Worm (Caenorhabditis elegans) whole organism, mixed stage, embryonic: ENCODE measurements around the gene F31F6.2.

Experiments used
- M03D4.4 ChIP-seq: sonication (generic microtip); optimal IDR thresholded peaks from 2 replicates; lab custom pipeline; 2017; ENCODE audit warnings: mild to moderate bottlenecking, missing genetic modification characterization, missing compliant biosample characterization
- bed-3 ChIP-seq: fragments of 200-800 bp; sonication (Bioruptor generic); optimal IDR thresholded peaks from 3 replicates; lab custom pipeline; 2018; ENCODE audit warnings: mild to moderate bottlenecking, missing genetic modification characterization, moderate library complexity, missing compliant biosample characterization
- blmp-1 ChIP-seq: fragments of 150-350 bp; optimal IDR thresholded peaks from 2 replicates; lab custom pipeline; 2014; ENCODE audit warnings: missing biosample characterization, missing genetic modification characterization
- ceh-39 ChIP-seq: fragments of 150-350 bp; optimal IDR thresholded peaks from 2 replicates; lab custom pipeline; 2014; ENCODE audit warnings: missing biosample characterization, missing genetic modification characterization
- ceh-43 ChIP-seq: fragments of 200-800 bp; sonication (Bioruptor generic); optimal IDR thresholded peaks from 2 replicates; lab custom pipeline; 2018; ENCODE audit warnings: mild to moderate bottlenecking, missing genetic modification characterization, moderate library complexity, missing compliant biosample characterization
- ceh-83 ChIP-seq: fragments of 200-800 bp; sonication (Bioruptor generic); optimal IDR thresholded peaks from 2 replicates; lab custom pipeline; 2018; ENCODE audit warnings: mild to moderate bottlenecking, missing genetic modification characterization, missing compliant biosample characterization
- ces-1 ChIP-seq: fragments of 150-350 bp; optimal IDR thresholded peaks from 2 replicates; lab custom pipeline; 2014; ENCODE audit warnings: missing biosample characterization, missing genetic modification reagents, missing genetic modification characterization
- cnd-1 ChIP-seq: fragments of 200-800 bp; sonication (Bioruptor generic); optimal IDR thresholded peaks from 2 replicates; lab custom pipeline; 2018; ENCODE audit warnings: mild to moderate bottlenecking, missing genetic modification characterization, missing compliant biosample characterization
- drap-1 ChIP-seq: fragments of 200-800 bp; sonication (Bioruptor generic); optimal IDR thresholded peaks from 3 replicates; lab custom pipeline; 2018; ENCODE audit warnings: mild to moderate bottlenecking, missing genetic modification characterization, missing compliant biosample characterization
- elt-1 ChIP-seq: sonication (generic microtip); optimal IDR thresholded peaks from 2 replicates; lab custom pipeline; 2017; ENCODE audit warnings: missing genetic modification characterization, mild to moderate bottlenecking, missing compliant biosample characterization, antibody characterized with exemption, moderate library complexity, borderline replicate concordance; ENCODE audit not compliant: insufficient read depth
- elt-3 ChIP-seq: fragments of 150-350 bp; optimal IDR thresholded peaks from 2 replicates; lab custom pipeline; 2014; ENCODE audit warnings: missing biosample characterization, missing genetic modification characterization
- flh-1 ChIP-seq: fragments of 200-800 bp; sonication (Bioruptor generic); optimal IDR thresholded peaks from 2 replicates; lab custom pipeline; 2018; ENCODE audit warnings: mild to moderate bottlenecking, missing genetic modification characterization, moderate library complexity, missing compliant biosample characterization
- ham-2 ChIP-seq: fragments of 200-800 bp; sonication (Bioruptor generic); optimal IDR thresholded peaks from 2 replicates; lab custom pipeline; 2018; ENCODE audit warnings: mild to moderate bottlenecking, missing genetic modification characterization, missing compliant biosample characterization
- hlh-1 ChIP-seq: fragments of 150-350 bp; optimal IDR thresholded peaks from 2 replicates; lab custom pipeline; 2014; ENCODE audit warnings: missing biosample characterization, missing genetic modification reagents, missing genetic modification characterization
- lin-13 ChIP-seq: fragments of 150-350 bp; optimal IDR thresholded peaks from 2 replicates; lab custom pipeline; 2014; ENCODE audit warnings: missing biosample characterization, missing genetic modification characterization
- lsy-2 ChIP-seq: fragments of 150-350 bp; optimal IDR thresholded peaks from 2 replicates; lab custom pipeline; 2014; ENCODE audit warnings: missing biosample characterization, missing genetic modification characterization
- mab-5 ChIP-seq: fragments of 150-350 bp; optimal IDR thresholded peaks from 2 replicates; lab custom pipeline; 2014; ENCODE audit warnings: missing biosample characterization, missing genetic modification characterization
- mep-1 ChIP-seq: fragments of 150-350 bp; optimal IDR thresholded peaks from 2 replicates; lab custom pipeline; 2017; ENCODE audit warnings: missing biosample characterization, missing genetic modification reagents, missing genetic modification characterization, inconsistent platforms
- mls-2 ChIP-seq: sonication (generic microtip); optimal IDR thresholded peaks from 2 replicates; lab custom pipeline; 2016; ENCODE audit warnings: mild to moderate bottlenecking, missing genetic modification characterization, moderate library complexity, missing compliant biosample characterization
- nhr-12 ChIP-seq: fragments of 150-350 bp; optimal IDR thresholded peaks from 2 replicates; lab custom pipeline; 2014; ENCODE audit warnings: missing biosample characterization, missing genetic modification characterization
- nhr-2 ChIP-seq: fragments of 150-350 bp; optimal IDR thresholded peaks from 2 replicates; lab custom pipeline; 2014; ENCODE audit warnings: missing biosample characterization, missing genetic modification characterization
- nhr-237 ChIP-seq: fragments of 150-350 bp; optimal IDR thresholded peaks from 2 replicates; lab custom pipeline; 2014; ENCODE audit warnings: missing biosample characterization, missing genetic modification characterization
- nhr-28 ChIP-seq: fragments of 150-350 bp; optimal IDR thresholded peaks from 2 replicates; lab custom pipeline; 2014; ENCODE audit warnings: missing biosample characterization, missing genetic modification characterization
- nhr-76 ChIP-seq: sonication (generic microtip); optimal IDR thresholded peaks from 2 replicates; lab custom pipeline; 2017; ENCODE audit warnings: missing biosample characterization, missing genetic modification characterization
- pha-4 ChIP-seq: fragments of 150-350 bp; optimal IDR thresholded peaks from 2 replicates; lab custom pipeline; 2018; ENCODE audit warnings: missing biosample characterization, missing genetic modification reagents, missing genetic modification characterization
- sem-2 ChIP-seq: fragments of 200-800 bp; sonication (Bioruptor generic); optimal IDR thresholded peaks from 2 replicates; lab custom pipeline; 2018; ENCODE audit warnings: mild to moderate bottlenecking, missing genetic modification characterization, missing compliant biosample characterization
- snpc-4 ChIP-seq: fragments of 150-350 bp; optimal IDR thresholded peaks from 2 replicates; lab custom pipeline; 2014; ENCODE audit warnings: missing biosample characterization, missing genetic modification characterization
- sptf-1 ChIP-seq: sonication (generic microtip); optimal IDR thresholded peaks from 2 replicates; lab custom pipeline; 2017; ENCODE audit warnings: mild to moderate bottlenecking, missing genetic modification characterization, moderate library complexity, missing compliant biosample characterization
- tbx-8 ChIP-seq: fragments of 200-800 bp; sonication (Bioruptor generic); optimal IDR thresholded peaks from 2 replicates; lab custom pipeline; 2018; ENCODE audit warnings: mild to moderate bottlenecking, missing genetic modification characterization, moderate library complexity, missing compliant biosample characterization
- unc-120 ChIP-seq: sonication (generic microtip); optimal IDR thresholded peaks from 2 replicates; lab custom pipeline; 2017; ENCODE audit warnings: missing genetic modification characterization, missing compliant biosample characterization; ENCODE audit not compliant: poor library complexity, severe bottlenecking
- unc-39 ChIP-seq: fragments of 150-350 bp; optimal IDR thresholded peaks from 2 replicates; lab custom pipeline; 2014; ENCODE audit warnings: missing biosample characterization, missing genetic modification characterization
- unc-62 ChIP-seq: fragments of 150-350 bp; optimal IDR thresholded peaks from 2 replicates; lab custom pipeline; 2014; ENCODE audit warnings: missing biosample characterization, missing genetic modification reagents, missing genetic modification characterization
- zip-8 ChIP-seq: fragments of 150-350 bp; optimal IDR thresholded peaks from 2 replicates; lab custom pipeline; 2014; ENCODE audit warnings: missing biosample characterization, missing genetic modification characterization
- ztf-11 ChIP-seq: fragments of 150-350 bp; optimal IDR thresholded peaks from 2 replicates; lab custom pipeline; 2014; ENCODE audit warnings: missing biosample characterization, missing genetic modification characterization

Gene F31F6.2

DNA sequence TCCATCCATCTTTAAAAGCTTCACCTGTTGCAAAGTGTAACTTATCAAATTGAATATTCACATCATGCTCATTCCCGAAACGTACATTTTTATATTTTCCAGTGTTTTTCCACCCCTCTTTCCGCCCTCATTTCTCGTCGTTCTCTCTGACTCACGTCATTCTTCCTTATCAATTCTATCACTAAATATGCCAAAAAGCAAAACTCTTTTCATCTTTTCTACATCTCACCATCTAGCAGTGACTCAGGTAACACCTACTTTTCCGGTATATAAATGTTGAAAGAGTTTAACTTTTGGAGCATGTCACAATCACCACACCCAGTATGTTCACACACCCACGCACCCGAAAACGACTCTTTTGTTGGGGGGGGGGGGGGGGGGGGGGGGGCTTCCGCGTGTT lies 27.2 kb downstream of the F31F6.2 start:
- no peak for TF ChIP-seq ham-2 (GFP tag; lab: Kevin White, UChicago)
- no peak for TF ChIP-seq nhr-28 (tag; lab: Kevin White, UChicago)
- no peak for TF ChIP-seq tbx-8 (GFP tag; lab: Kevin White, UChicago)
- no peak for TF ChIP-seq ztf-11
- no peak for TF ChIP-seq ces-1 (GFP tag; lab: Kevin White, UChicago)
- TF ChIP-seq elt-3 (tag; lab: Kevin White, UChicago): no peak
- no peak for TF ChIP-seq mab-5 (tag; lab: Kevin White, UChicago)
- TF ChIP-seq drap-1 (GFP tag; lab: Kevin White, UChicago): no peak
- no peak for TF ChIP-seq nhr-76
- TF ChIP-seq nhr-12 (tag; lab: Kevin White, UChicago): no peak
- no peak for TF ChIP-seq elt-1
- TF ChIP-seq ceh-83: no peak
- TF ChIP-seq unc-39 (tag; lab: Kevin White, UChicago): no peak
- TF ChIP-seq snpc-4 (tag; lab: Kevin White, UChicago): no peak

DNA sequence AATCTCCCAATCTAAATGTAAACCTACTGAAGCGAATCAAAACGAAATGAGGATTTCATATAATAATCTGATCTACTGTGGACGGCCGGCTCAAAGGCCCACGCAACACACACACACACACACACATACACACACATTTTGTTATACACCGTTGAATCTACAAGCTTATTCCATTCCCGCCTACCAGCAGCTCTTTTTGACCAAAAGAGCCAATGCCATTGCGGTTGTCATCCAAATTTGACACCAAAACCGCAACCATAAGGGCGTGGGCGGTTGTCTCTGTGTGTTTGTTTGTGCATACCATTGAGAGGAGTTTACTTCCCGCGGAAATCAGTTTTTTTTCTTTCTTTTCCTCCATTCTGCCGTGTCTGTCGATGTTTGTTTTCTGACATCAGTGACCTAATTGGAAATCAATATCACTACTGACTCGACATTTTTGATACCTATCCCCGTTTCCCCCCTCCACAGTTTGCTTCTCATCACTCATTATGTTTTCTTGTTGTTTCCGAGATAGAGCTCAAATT lies 28.8 kb downstream of the F31F6.2 start:
- no peak for TF ChIP-seq nhr-12 (tag; lab: Kevin White, UChicago)
- TF ChIP-seq ham-2 (GFP tag; lab: Kevin White, UChicago): no peak
- TF ChIP-seq elt-3 (tag; lab: Kevin White, UChicago): no peak
- TF ChIP-seq ceh-39: no peak
- TF ChIP-seq bed-3 (GFP tag; lab: Kevin White, UChicago): no peak
- TF ChIP-seq elt-1: no peak
- TF ChIP-seq sem-2 (GFP tag; lab: Kevin White, UChicago): no peak
- no peak for TF ChIP-seq mls-2 (tag; lab: Kevin White, UChicago)
- TF ChIP-seq ztf-11: no peak
- no peak for TF ChIP-seq ceh-83
- no peak for TF ChIP-seq pha-4 (tag; lab: Kevin White, UChicago)
- no peak for TF ChIP-seq flh-1

- TF ChIP-seq nhr-2 (tag; lab: Kevin White, UChicago): no peak
- TF ChIP-seq unc-120: peak; percentile 78
- peak; percentile 86 for TF ChIP-seq nhr-237 (tag; lab: Kevin White, UChicago)
- peak; percentile 91 for TF ChIP-seq unc-62 (GFP tag; lab: Kevin White, UChicago)
- no peak for TF ChIP-seq snpc-4 (tag; lab: Kevin White, UChicago)
- TF ChIP-seq cnd-1 (tag; lab: Kevin White, UChicago): peak; percentile 30
- peak; percentile 90 for TF ChIP-seq ces-1 (GFP tag; lab: Kevin White, UChicago)
- TF ChIP-seq drap-1 (GFP tag; lab: Kevin White, UChicago): peak; percentile 16
- TF ChIP-seq pha-4 (tag; lab: Kevin White, UChicago): peak; percentile 86
- peak; percentile 59 for TF ChIP-seq lsy-2 (tag; lab: Kevin White, UChicago)
- peak; percentile 66 for TF ChIP-seq mab-5 (tag; lab: Kevin White, UChicago)
- peak; percentile 61 for TF ChIP-seq hlh-1 (tag; lab: Kevin White, UChicago)
- TF ChIP-seq flh-1: no peak
- peak; percentile 88 for TF ChIP-seq ceh-39
- TF ChIP-seq mep-1: peak; percentile 91
- TF ChIP-seq, all 35 proteins: peak for 12
Measured at ce11 chrX:14841030-14841429, 30.6 kb downstream of the F31F6.2 start.

DNA sequence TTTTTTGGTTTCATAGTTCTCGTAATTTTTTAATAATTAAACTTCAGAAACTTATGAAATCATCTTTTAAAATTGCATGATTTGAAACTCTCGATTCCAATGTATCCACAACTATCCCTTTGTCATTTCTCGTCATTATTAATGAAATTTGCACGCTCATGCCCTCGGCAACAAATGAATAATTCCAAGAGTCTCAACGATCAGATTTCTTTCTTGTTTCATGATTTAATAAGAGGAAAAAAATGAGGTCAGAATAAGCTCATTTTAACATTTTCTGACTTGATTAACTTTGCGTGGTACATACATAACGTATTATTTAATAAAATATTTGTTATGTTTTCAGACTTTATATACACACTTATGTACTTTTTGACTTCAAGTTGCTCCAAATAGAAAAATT lies 33.3 kb downstream of the F31F6.2 start:
- peak; percentile 79 for TF ChIP-seq ces-1 (GFP tag; lab: Kevin White, UChicago)
- no peak for TF ChIP-seq ham-2 (GFP tag; lab: Kevin White, UChicago)

ce11 chrX:14831531-14831930 lies 40.1 kb downstream of the F31F6.2 start, which contains the start of gene dpf-2:
Gene dpf-2, plus strand, starts transcription at chrX:14831831.
- TF ChIP-seq mep-1 (no peak), ces-1 (GFP tag; lab: Kevin White, UChicago) (no peak), sptf-1 (tag; lab: Kevin White, UChicago) (no peak), lin-13 (no peak), bed-3 (GFP tag; lab: Kevin White, UChicago) (no peak), nhr-2 (tag; lab: Kevin White, UChicago) (no peak), ceh-39 (no peak), ceh-83 (no peak), elt-1 (no peak), zip-8 (tag; lab: Kevin White, UChicago) (no peak), ceh-43 (GFP tag; lab: Kevin White, UChicago) (no peak), nhr-76 (no peak), sem-2 (GFP tag; lab: Kevin White, UChicago) (no peak), ham-2 (GFP tag; lab: Kevin White, UChicago) (no peak), blmp-1 (tag; lab: Kevin White, UChicago) (no peak), nhr-28 (tag; lab: Kevin White, UChicago) (no peak), M03D4.4 (tag; lab: Kevin White, UChicago) (no peak)
